Fruit fly (Drosophila melanogaster) whole organism, prepupa: Measurements from ENCODE around the gene CG31638.

Source experiments
- CG11294 ChIP-seq: fragments of 200-800 bp; sonication (Bioruptor generic); IDR thresholded peaks from 2 replicates; pipeline ENCODE4 v1.3.6; 2022; ENCODE audit warnings: missing biosample characterization, missing genetic modification characterization
- CG11902 ChIP-seq: fragments of 200-800 bp; sonication (Bioruptor generic); optimal IDR thresholded peaks from 3 replicates; lab custom pipeline; 2016; ENCODE audit warnings: missing biosample characterization, missing genetic modification characterization
- CG1621 ChIP-seq: fragments of 200-800 bp; sonication (Bioruptor generic); optimal IDR thresholded peaks from 3 replicates; lab custom pipeline; 2018; ENCODE audit warnings: missing biosample characterization, mild to moderate bottlenecking, missing genetic modification characterization
- CG16779 ChIP-seq: fragments of 200-800 bp; sonication (Bioruptor generic); optimal IDR thresholded peaks from 3 replicates; lab custom pipeline; 2017; ENCODE audit warnings: missing biosample characterization, mild to moderate bottlenecking, missing genetic modification characterization
- CG3919 ChIP-seq: fragments of 200-800 bp; sonication (Bioruptor generic); optimal IDR thresholded peaks from 3 replicates; lab custom pipeline; 2016; ENCODE audit warnings: missing biosample characterization, missing genetic modification characterization
- CG6163 ChIP-seq: fragments of 200-800 bp; sonication (Bioruptor generic); IDR thresholded peaks from 3 replicates; pipeline ENCODE4 v1.3.6; 2022; ENCODE audit warnings: missing biosample characterization, missing genetic modification characterization
- CG6276 ChIP-seq: fragments of 200-800 bp; sonication (Bioruptor generic); optimal IDR thresholded peaks from 2 replicates; lab custom pipeline; 2017; ENCODE audit warnings: missing biosample characterization, mild to moderate bottlenecking, missing genetic modification characterization
- CG8119 ChIP-seq: fragments of 200-800 bp; sonication (Bioruptor generic); IDR thresholded peaks from 3 replicates; pipeline ENCODE4 v1.3.6; 2022; ENCODE audit warnings: missing biosample characterization, missing genetic modification characterization
- CG8632 ChIP-seq: fragments of 200-800 bp; sonication (Bioruptor generic); optimal IDR thresholded peaks from 3 replicates; lab custom pipeline; 2016; ENCODE audit warnings: missing biosample characterization, missing genetic modification characterization
- CG9139 ChIP-seq: fragments of 200-800 bp; sonication (Bioruptor generic); optimal IDR thresholded peaks from 3 replicates; lab custom pipeline; 2017; ENCODE audit warnings: missing biosample characterization, mild to moderate bottlenecking, missing genetic modification characterization
- Eip75B ChIP-seq: fragments of 200-800 bp; sonication (Bioruptor generic); optimal IDR thresholded peaks from 3 replicates; lab custom pipeline; 2016; ENCODE audit warnings: missing biosample characterization, missing genetic modification characterization
- Eip78C ChIP-seq: fragments of 200-800 bp; sonication (Bioruptor generic); peaks from one replicate; lab custom pipeline; 2016; ENCODE audit warnings: missing biosample characterization, missing genetic modification characterization
- Ets21C ChIP-seq: fragments of 200-800 bp; sonication (Bioruptor generic); optimal IDR thresholded peaks from 3 replicates; lab custom pipeline; 2016; ENCODE audit warnings: missing biosample characterization, missing genetic modification characterization
- Hr39 ChIP-seq: fragments of 200-800 bp; sonication (Bioruptor generic); optimal IDR thresholded peaks from 2 replicates; lab custom pipeline; 2016; ENCODE audit warnings: missing biosample characterization, missing genetic modification characterization
- Met ChIP-seq: fragments of 200-800 bp; sonication (Bioruptor generic); optimal IDR thresholded peaks from 3 replicates; lab custom pipeline; 2016; ENCODE audit warnings: missing biosample characterization, missing genetic modification characterization
- Smox ChIP-seq: fragments of 200-800 bp; sonication (Bioruptor generic); optimal IDR thresholded peaks from 3 replicates; lab custom pipeline; 2016; ENCODE audit warnings: missing biosample characterization, missing genetic modification characterization
- Sox102F ChIP-seq: fragments of 200-800 bp; sonication (Bioruptor generic); optimal IDR thresholded peaks from 2 replicates; lab custom pipeline; 2016; ENCODE audit warnings: missing biosample characterization, mild to moderate bottlenecking, missing genetic modification characterization
- Sox14 ChIP-seq: fragments of 200-800 bp; sonication (Bioruptor generic); optimal IDR thresholded peaks from 3 replicates; lab custom pipeline; 2016; ENCODE audit warnings: missing biosample characterization, missing genetic modification characterization
- Sox15 ChIP-seq: fragments of 200-800 bp; sonication (Bioruptor generic); optimal IDR thresholded peaks from 3 replicates; lab custom pipeline; 2016; ENCODE audit warnings: missing biosample characterization, missing genetic modification characterization
- achi ChIP-seq: fragments of 200-800 bp; sonication (Bioruptor generic); optimal IDR thresholded peaks from 3 replicates; lab custom pipeline; 2016; ENCODE audit warnings: missing biosample characterization, missing genetic modification characterization
- acj6 ChIP-seq: fragments of 200-800 bp; sonication (Bioruptor generic); optimal IDR thresholded peaks from 3 replicates; lab custom pipeline; 2016; ENCODE audit warnings: missing biosample characterization, missing genetic modification characterization
- cyc ChIP-seq: fragments of 200-800 bp; sonication (Bioruptor generic); optimal IDR thresholded peaks from 3 replicates; lab custom pipeline; 2016; ENCODE audit warnings: missing biosample characterization, missing genetic modification characterization
- dac ChIP-seq: fragments of 200-800 bp; sonication (Bioruptor generic); optimal IDR thresholded peaks from 2 replicates; lab custom pipeline; 2017; ENCODE audit warnings: missing biosample characterization, mild to moderate bottlenecking, missing genetic modification characterization
- dsx ChIP-seq: fragments of 200-800 bp; optimal IDR thresholded peaks from 3 replicates; lab custom pipeline; 2019; ENCODE audit warnings: missing biosample characterization, mild to moderate bottlenecking, missing genetic modification characterization, moderate library complexity; ENCODE audit not compliant: poor library complexity, severe bottlenecking
- eg ChIP-seq: fragments of 200-800 bp; sonication (Bioruptor generic); IDR thresholded peaks from 3 replicates; pipeline ENCODE4 v1.3.6; 2022; ENCODE audit warnings: missing biosample characterization, missing genetic modification characterization
- esn ChIP-seq: fragments of 200-800 bp; sonication (Bioruptor generic); optimal IDR thresholded peaks from 2 replicates; lab custom pipeline; 2016; ENCODE audit warnings: missing biosample characterization, mild to moderate bottlenecking, missing genetic modification characterization, moderate library complexity
- fd59A ChIP-seq: fragments of 200-800 bp; sonication (Bioruptor generic); optimal IDR thresholded peaks from 2 replicates; lab custom pipeline; 2017; ENCODE audit warnings: missing biosample characterization, mild to moderate bottlenecking, missing genetic modification characterization, missing genetic modification reagents
- fd85E ChIP-seq: fragments of 200-800 bp; sonication (Bioruptor generic); optimal IDR thresholded peaks from 3 replicates; lab custom pipeline; 2016; ENCODE audit warnings: missing biosample characterization, missing genetic modification characterization
- fkh ChIP-seq: fragments of 200-800 bp; sonication (Bioruptor generic); optimal IDR thresholded peaks from 3 replicates; lab custom pipeline; 2017; ENCODE audit warnings: missing biosample characterization, mild to moderate bottlenecking, missing genetic modification characterization, moderate library complexity
- net ChIP-seq: fragments of 200-800 bp; sonication (Bioruptor generic); optimal IDR thresholded peaks from 3 replicates; lab custom pipeline; 2016; ENCODE audit warnings: missing biosample characterization, missing genetic modification characterization
- pdm3 ChIP-seq: fragments of 200-800 bp; sonication (Bioruptor generic); optimal IDR thresholded peaks from 3 replicates; lab custom pipeline; 2016; ENCODE audit warnings: missing biosample characterization, missing genetic modification characterization
- svp ChIP-seq: fragments of 200-800 bp; sonication (Bioruptor generic); peaks from one replicate; lab custom pipeline; 2016; ENCODE audit warnings: missing biosample characterization, missing genetic modification characterization
- vri ChIP-seq: fragments of 200-800 bp; sonication (Bioruptor generic); optimal IDR thresholded peaks from 3 replicates; lab custom pipeline; 2016; ENCODE audit warnings: missing biosample characterization, mild to moderate bottlenecking, missing genetic modification characterization

The CG31638 gene

dm6 chr2L:6508666-6509065 lies 17.8 kb downstream of the CG31638 start (continued):
- peak; percentile 23 for TF ChIP-seq dsx
- peak; percentile 56 for TF ChIP-seq esn (GFP tag; lab: Kevin White, UChicago)
- TF ChIP-seq Ets21C: no peak
- peak; percentile 25; the same call in 1 of the 2 replicates for TF ChIP-seq CG11294 (GFP tag; lab: Robert Waterston, UW)
- TF ChIP-seq Met (GFP tag; lab: Kevin White, UChicago): peak; percentile 37
- peak; percentile 74 for TF ChIP-seq CG8632
- peak; percentile 68 for TF ChIP-seq acj6 (GFP tag; lab: Kevin White, UChicago)
- no peak for TF ChIP-seq vri (GFP tag; lab: Kevin White, UChicago)
- peak; percentile 4 for TF ChIP-seq CG1621 (tag; lab: Kevin White, UChicago)
- TF ChIP-seq Sox14 (GFP tag; lab: Kevin White, UChicago): peak; percentile 28
- peak; percentile 69 for TF ChIP-seq CG3919 (GFP tag; lab: Kevin White, UChicago)
- peak; percentile 54 for TF ChIP-seq pdm3 (GFP tag; lab: Kevin White, UChicago)
- no peak for TF ChIP-seq Smox
- peak; percentile 54 for TF ChIP-seq net (GFP tag; lab: Kevin White, UChicago)
- no peak for TF ChIP-seq fd59A (GFP tag; lab: Kevin White, UChicago)
- peak; percentile 38 for TF ChIP-seq Eip75B (GFP tag; lab: Kevin White, UChicago)
- TF ChIP-seq fkh (GFP tag; lab: Kevin White, UChicago): no peak
- TF ChIP-seq CG16779: no peak
- TF ChIP-seq, all 60 proteins: peak for 45

dm6 chr2L:6513948-6514347 lies 23.1 kb downstream of the CG31638 start:
- 0 out of 3 replicates have a peak, but pooled peaks have one; percentile 43 for TF ChIP-seq CG6163 (GFP tag; lab: Robert Waterston, UW)
- no peak for TF ChIP-seq svp (GFP tag; lab: Kevin White, UChicago)
- 0 out of 3 replicates have a peak, but pooled peaks have one; percentile 13 for TF ChIP-seq CG8119 (GFP tag; lab: Robert Waterston, UW)

dm6 chr2L:6526996-6527395 lies 36.1 kb downstream of the CG31638 start:
- no peak for TF ChIP-seq svp (GFP tag; lab: Kevin White, UChicago)
- no peak for TF ChIP-seq dac (GFP tag; lab: Kevin White, UChicago)
- TF ChIP-seq Sox15 (GFP tag; lab: Kevin White, UChicago): no peak
- no peak for TF ChIP-seq CG16779
- no peak for TF ChIP-seq CG9139 (GFP tag; lab: Kevin White, UChicago)
- TF ChIP-seq dsx: peak; percentile 43
- no peak for TF ChIP-seq vri (GFP tag; lab: Kevin White, UChicago)
- peak; percentile 23 for TF ChIP-seq cyc (GFP tag; lab: Kevin White, UChicago)
- TF ChIP-seq Hr39: peak; percentile 1
- no peak for TF ChIP-seq Sox14 (GFP tag; lab: Kevin White, UChicago)
- no peak for TF ChIP-seq achi (GFP tag; lab: Kevin White, UChicago)
- no peak for TF ChIP-seq Sox102F
- no peak for TF ChIP-seq esn (GFP tag; lab: Kevin White, UChicago)
- no peak for TF ChIP-seq fd59A (GFP tag; lab: Kevin White, UChicago)
- peak; percentile 38 for TF ChIP-seq Eip78C (GFP tag; lab: Kevin White, UChicago)

dm6 chr2L:6530952-6531512 lies 40.2 kb downstream of the CG31638 start:
- TF ChIP-seq Eip75B (GFP tag; lab: Kevin White, UChicago) (no peak), fd85E (GFP tag; lab: Kevin White, UChicago) (no peak), CG16779 (no peak), fd59A (GFP tag; lab: Kevin White, UChicago) (no peak)

dm6 chr2L:6531985-6532699 lies 41.3 kb downstream of the CG31638 start:
- TF ChIP-seq CG6276 (GFP tag; lab: Kevin White, UChicago) (no peak), Eip78C (GFP tag; lab: Kevin White, UChicago) (peak; percentile 17), eg (GFP tag; lab: Robert Waterston, UW) (no peak), CG11902 (GFP tag; lab: Kevin White, UChicago) (no peak)
